Fruit fly (Drosophila melanogaster): ENCODE measurements around the gene FER.

Gene FER

dm6 chr3R:9343022-9343587 is 51.2 kb downstream of the FER start (continued):
- 0 out of 2 replicates have a peak, but pooled peaks have one; percentile 20 for TF ChIP-seq wdn (GFP tag; IDR thresholded peaks at IDR 0.05)

DNA sequence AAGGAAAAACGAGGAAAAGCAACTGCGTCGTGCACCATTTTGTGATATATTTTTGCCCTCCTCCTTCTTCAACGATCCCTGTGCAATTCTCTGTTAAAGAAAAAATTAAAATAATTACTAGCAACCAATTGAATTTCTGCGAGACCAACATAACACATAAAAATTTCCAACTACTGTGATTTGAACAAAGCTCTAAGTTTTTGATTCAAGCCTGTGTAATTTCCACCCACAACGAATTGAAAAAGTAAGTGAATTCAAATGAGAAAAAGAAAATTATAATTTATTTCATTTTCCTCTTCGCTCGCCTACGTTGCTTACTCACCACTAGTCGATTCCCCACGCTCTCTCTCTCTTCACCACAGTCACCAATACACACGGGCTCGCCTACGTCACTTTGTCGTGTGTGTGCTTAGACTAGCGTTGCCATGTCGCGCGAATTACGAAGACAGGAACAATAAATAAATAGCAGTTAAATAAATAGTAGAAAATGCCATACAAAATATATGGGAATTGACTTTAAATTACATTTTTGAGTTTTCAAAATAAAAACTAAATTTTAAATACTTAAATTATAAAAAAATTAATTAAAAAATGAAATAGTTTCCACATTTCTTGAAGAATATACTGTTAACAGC is 52.0 kb downstream of the FER start:
- TF ChIP-seq bigmax (GFP tag; optimal IDR thresholded peaks at IDR 0.05) (peak; percentile 18), CG9437 (GFP tag; optimal IDR thresholded peaks at IDR 0.05) (no peak), CG17829 (tag; optimal IDR thresholded peaks at IDR 0.05) (peak; percentile 64), CG12744 (GFP tag; optimal IDR thresholded peaks at IDR 0.05) (no peak), abd-A (tag; optimal IDR thresholded peaks at IDR 0.05) (peak; percentile 70), CG5180 (GFP tag; optimal IDR thresholded peaks at IDR 0.05) (peak; percentile 58), maf-S (GFP tag; optimal IDR thresholded peaks at IDR 0.05) (no peak), otp (GFP tag; IDR thresholded peaks at IDR 0.05) (no peak), Nf-YA (GFP tag; IDR thresholded peaks at IDR 0.05) (no peak), vvl (GFP tag; IDR thresholded peaks at IDR 0.05) (peak; percentile 77), CG13775 (GFP tag; optimal IDR thresholded peaks at IDR 0.05) (peak; percentile 31), CG1602 (GFP tag; optimal IDR thresholded peaks at IDR 0.05) (no peak), Stat92E (GFP tag; optimal IDR thresholded peaks at IDR 0.05) (no peak), tap (tag; optimal IDR thresholded peaks at IDR 0.05) (peak; percentile 70), nerfin-2 (GFP tag; IDR thresholded peaks at IDR 0.05; ENCODE audit: partially characterized antibody) (no peak), luna (GFP tag; optimal IDR thresholded peaks at IDR 0.05) (no peak), B-H1 (GFP tag; IDR thresholded peaks at IDR 0.05) (no peak; the same call in 2 of the 3 replicates), CG17802 (tag; optimal IDR thresholded peaks at IDR 0.05) (no peak), CG15269 (tag; optimal IDR thresholded peaks at IDR 0.05) (peak; percentile 68), CG8944 (GFP tag; optimal IDR thresholded peaks at IDR 0.05) (no peak), trem (tag; optimal IDR thresholded peaks at IDR 0.05) (peak; percentile 63), gem (tag; optimal IDR thresholded peaks at IDR 0.05) (peak; percentile 59), emc (GFP tag; optimal IDR thresholded peaks at IDR 0.05) (no peak), lbe (GFP tag; optimal IDR thresholded peaks at IDR 0.05) (peak; percentile 63), CG12659 (GFP tag; optimal IDR thresholded peaks at IDR 0.05) (peak; percentile 60), fd64A (GFP tag; optimal IDR thresholded peaks at IDR 0.05) (peak; percentile 24), CG14710 (tag; optimal IDR thresholded peaks at IDR 0.05) (peak; percentile 56), salm (tag; optimal IDR thresholded peaks at IDR 0.05) (peak; percentile 12), CG18476 (GFP tag; optimal IDR thresholded peaks at IDR 0.05) (peak; percentile 19), chm (GFP tag; IDR thresholded peaks at IDR 0.05) (peak; percentile 6; the same call in 1 of the 2 replicates), Max (GFP tag; optimal IDR thresholded peaks at IDR 0.05) (peak; percentile 49), CG10209 (GFP tag; optimal IDR thresholded peaks at IDR 0.05) (peak; percentile 17), CG12942 (GFP tag; optimal IDR thresholded peaks at IDR 0.05) (peak; percentile 4), pho (GFP tag; optimal IDR thresholded peaks at IDR 0.05) (no peak), Ravus (GFP tag; IDR thresholded peaks at IDR 0.05) (no peak), CG11247 (GFP tag; IDR thresholded peaks at IDR 0.05) (peak; percentile 47; the same call in 1 of the 2 replicates), CG4617 (GFP tag; optimal IDR thresholded peaks at IDR 0.05; ENCODE audit: borderline replicate concordance) (no peak), da (GFP tag; optimal IDR thresholded peaks at IDR 0.05) (no peak), Optix (GFP tag; IDR thresholded peaks at IDR 0.05) (no peak), sisA (GFP tag; IDR thresholded peaks at IDR 0.05) (no peak), vfl (GFP tag; optimal IDR thresholded peaks at IDR 0.05) (peak; percentile 36), gfzf (GFP tag; optimal IDR thresholded peaks at IDR 0.05) (no peak), HLH3B (GFP tag; IDR thresholded peaks at IDR 0.05) (peak; percentile 20; the same call in 1 of the 2 replicates), CG6175 (GFP tag; IDR thresholded peaks at IDR 0.05) (no peak), nom (GFP tag; optimal IDR thresholded peaks at IDR 0.05) (peak; percentile 79), tio (GFP tag; optimal IDR thresholded peaks at IDR 0.05) (peak; percentile 38)

Measured in whole organism, embryonic.